Worm (Caenorhabditis elegans) whole organism, L2 larva: Measurements from ENCODE around the gene T17H7.7.

Source experiments
- C34F6.9 ChIP-seq: fragments of 150-350 bp; optimal IDR thresholded peaks from 2 replicates; lab custom pipeline; 2014; ENCODE audit warnings: missing biosample characterization, missing genetic modification characterization
- F13H6.1 ChIP-seq: sonication (generic microtip); optimal IDR thresholded peaks from 2 replicates; lab custom pipeline; 2016; ENCODE audit warnings: missing genetic modification characterization, missing compliant biosample characterization
- ama-1 ChIP-seq: fragments of 150-350 bp; optimal IDR thresholded peaks from 2 replicates; lab custom pipeline; 2018; ENCODE audit warnings: inconsistent platforms
- dmd-4 ChIP-seq: sonication (generic microtip); optimal IDR thresholded peaks from 2 replicates; lab custom pipeline; 2017; ENCODE audit warnings: missing biosample characterization, missing genetic modification characterization
- elt-1 ChIP-seq: fragments of 150-350 bp; optimal IDR thresholded peaks from 2 replicates; lab custom pipeline; 2014; ENCODE audit warnings: missing biosample characterization, missing genetic modification characterization
- lin-39 ChIP-seq: fragments of 150-350 bp; optimal IDR thresholded peaks from 2 replicates; lab custom pipeline; 2014; ENCODE audit warnings: missing biosample characterization, missing genetic modification reagents, missing genetic modification characterization
- nhr-12 ChIP-seq: fragments of 150-350 bp; optimal IDR thresholded peaks from 2 replicates; lab custom pipeline; 2014; ENCODE audit warnings: missing biosample characterization, missing genetic modification characterization
- nhr-21 ChIP-seq: fragments of 150-350 bp; optimal IDR thresholded peaks from 2 replicates; lab custom pipeline; 2014; ENCODE audit warnings: missing biosample characterization, missing genetic modification characterization
- unc-62 ChIP-seq: fragments of 150-350 bp; optimal IDR thresholded peaks from 2 replicates; lab custom pipeline; 2014; ENCODE audit warnings: missing biosample characterization, missing genetic modification reagents, missing genetic modification characterization
- ztf-11 ChIP-seq: sonication (generic microtip); optimal IDR thresholded peaks from 2 replicates; lab custom pipeline; 2017; ENCODE audit warnings: missing biosample characterization, missing genetic modification characterization
- ztf-4 ChIP-seq: fragments of 150-350 bp; optimal IDR thresholded peaks from 2 replicates; lab custom pipeline; 2014; ENCODE audit warnings: missing biosample characterization, missing genetic modification characterization

DNA sequence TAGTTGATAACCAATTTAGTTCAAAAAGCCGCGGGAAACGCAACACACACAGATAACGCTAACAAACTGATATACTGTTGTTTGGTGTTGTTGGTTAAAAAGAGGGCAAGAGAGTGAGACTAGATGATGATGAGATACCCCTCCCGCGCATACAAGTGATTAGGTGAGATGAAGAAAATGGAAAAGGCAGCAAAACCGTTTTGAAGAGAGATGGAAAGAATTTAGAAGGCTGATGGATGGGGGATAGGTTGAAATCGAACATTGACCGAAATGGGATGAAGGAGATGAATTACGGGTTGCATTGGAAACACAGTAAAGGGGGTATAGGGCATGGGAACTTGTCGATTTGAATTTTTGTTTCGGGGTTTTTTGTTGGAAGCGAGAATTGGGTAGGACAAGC, 9.1 kb downstream of the T17H7.7 start:
- TF ChIP-seq ama-1 = no peak
- no peak for TF ChIP-seq C34F6.9 (tag; lab: Kevin White, UChicago)
- no peak for TF ChIP-seq ztf-11 (tag; lab: Kevin White, UChicago)
- TF ChIP-seq unc-62 (GFP tag; lab: Kevin White, UChicago) = no peak
- no peak for TF ChIP-seq nhr-21 (tag; lab: Kevin White, UChicago)
- no peak for TF ChIP-seq ztf-4 (tag; lab: Kevin White, UChicago)
- no peak for TF ChIP-seq F13H6.1 (tag; lab: Kevin White, UChicago)
- TF ChIP-seq elt-1 = no peak
- no peak for TF ChIP-seq nhr-12 (tag; lab: Kevin White, UChicago)
- no peak for TF ChIP-seq lin-39
- no peak for TF ChIP-seq dmd-4 (tag; lab: Kevin White, UChicago)
